Worm (Caenorhabditis elegans) whole organism, L4 larva: Measurements from ENCODE around the gene srz-62.
A peak's percentile ranks its signal among the peaks of the same experiment; 100 is the strongest.

Experiments used
- D1046.2 ChIP-seq: fragments of 200-800 bp; sonication (Bioruptor generic); IDR thresholded peaks from 2 replicates; pipeline ENCODE4 v1.3.6; 2022; ENCODE audit warnings: missing genetic modification characterization, missing compliant biosample characterization
- F10B5.3 ChIP-seq: sonication (generic microtip); optimal IDR thresholded peaks from 2 replicates; lab custom pipeline; 2016; ENCODE audit warnings: mild to moderate bottlenecking, missing genetic modification characterization, missing compliant biosample characterization
- F26F4.8 ChIP-seq: fragments of 200-800 bp; sonication (Bioruptor generic); conservative IDR thresholded peaks from 2 replicates; pipeline ENCODE4 v1.3.6; 2022; ENCODE audit warnings: missing genetic modification characterization, missing compliant biosample characterization
- F49E8.2 ChIP-seq: sonication (generic microtip); optimal IDR thresholded peaks from 2 replicates; lab custom pipeline; 2016; ENCODE audit warnings: missing compliant biosample characterization, mild to moderate bottlenecking, missing genetic modification characterization, borderline replicate concordance
- ZK546.5 ChIP-seq, 2 experiments: sonication (generic microtip); optimal IDR thresholded peaks; 2 replicates each; lab custom pipeline; 2017; ENCODE audit warnings: missing biosample characterization in 2 of 2, missing genetic modification characterization in 2 of 2
- aha-1 ChIP-seq: fragments of 150-350 bp; peaks from one replicate; lab custom pipeline; 2014; ENCODE audit warnings: missing biosample characterization, missing genetic modification characterization
- arid-1 ChIP-seq: fragments of 200-800 bp; sonication (Bioruptor generic); conservative IDR thresholded peaks from 2 replicates; pipeline ENCODE4 v1.3.6; 2022; ENCODE audit warnings: missing genetic modification reagents, missing genetic modification characterization, missing compliant biosample characterization
- ceh-20 ChIP-seq: fragments of 200-800 bp; sonication (Bioruptor generic); IDR thresholded peaks from 2 replicates; pipeline ENCODE4 v1.3.6; 2022; ENCODE audit warnings: missing genetic modification reagents, missing genetic modification characterization, missing compliant biosample characterization
- ceh-28 ChIP-seq: fragments of 150-350 bp; optimal IDR thresholded peaks from 2 replicates; lab custom pipeline; 2014; ENCODE audit warnings: missing biosample characterization, missing genetic modification reagents, missing genetic modification characterization
- ceh-32 ChIP-seq: sonication (generic microtip); optimal IDR thresholded peaks from 2 replicates; lab custom pipeline; 2016; ENCODE audit warnings: mild to moderate bottlenecking, missing genetic modification characterization, missing compliant biosample characterization; ENCODE audit not compliant: poor library complexity
- ceh-44 ChIP-seq: fragments of 200-800 bp; sonication (Bioruptor generic); IDR thresholded peaks from 2 replicates; pipeline ENCODE4 v1.3.6; 2022; ENCODE audit warnings: missing genetic modification reagents, missing genetic modification characterization, missing compliant biosample characterization
- ceh-82 ChIP-seq: sonication (generic microtip); optimal IDR thresholded peaks from 2 replicates; lab custom pipeline; 2017; ENCODE audit warnings: missing biosample characterization, missing genetic modification characterization
- ctbp-1 ChIP-seq: fragments of 200-800 bp; sonication (Bioruptor generic); IDR thresholded peaks from 2 replicates; pipeline ENCODE4 v1.3.6; 2022; ENCODE audit warnings: missing genetic modification reagents, missing genetic modification characterization, missing compliant biosample characterization
- daf-16 ChIP-seq, 3 experiments: sonication (generic microtip); optimal IDR thresholded peaks; 2 replicates each; lab custom pipeline; 2016 to 2017; ENCODE audit warnings: missing genetic modification characterization in 3 of 3, missing genetic modification reagents in 3 of 3, mild to moderate bottlenecking in 2 of 3, missing compliant biosample characterization in 2 of 3, missing biosample characterization in 1 of 3, moderate library complexity in 1 of 3
- daf-19 ChIP-seq: fragments of 200-800 bp; sonication (Bioruptor generic); conservative IDR thresholded peaks from 2 replicates; pipeline ENCODE4 v1.3.6; 2022; ENCODE audit warnings: missing genetic modification characterization, missing compliant biosample characterization
- dmd-6 ChIP-seq: fragments of 200-800 bp; sonication (Bioruptor generic); IDR thresholded peaks from 2 replicates; pipeline ENCODE4 v1.3.6; 2022; ENCODE audit warnings: missing genetic modification reagents, missing genetic modification characterization, missing compliant biosample characterization
- dmd-9 ChIP-seq: fragments of 200-800 bp; sonication (Bioruptor generic); IDR thresholded peaks from 2 replicates; pipeline ENCODE4 v1.3.6; 2022; ENCODE audit warnings: missing genetic modification reagents, missing genetic modification characterization, missing compliant biosample characterization
- egl-43 ChIP-seq: fragments of 200-800 bp; sonication (Bioruptor generic); IDR thresholded peaks from 2 replicates; pipeline ENCODE4 v1.3.6; 2022; ENCODE audit warnings: missing genetic modification reagents, missing genetic modification characterization, missing compliant biosample characterization
- gei-8 ChIP-seq: fragments of 200-800 bp; sonication (Bioruptor generic); optimal IDR thresholded peaks from 2 replicates; lab custom pipeline; 2018; ENCODE audit warnings: mild to moderate bottlenecking, missing genetic modification characterization, missing compliant biosample characterization
- hif-1 ChIP-seq, 2 experiments: sonication (generic microtip); optimal IDR thresholded peaks; 2 replicates each; lab custom pipeline; 2016 to 2017; ENCODE audit warnings: missing compliant biosample characterization in 2 of 2, missing genetic modification characterization in 2 of 2, missing genetic modification reagents in 2 of 2, missing genotype in 2 of 2, mild to moderate bottlenecking in 1 of 2
- hlh-11 ChIP-seq: fragments of 200-800 bp; sonication (Bioruptor generic); optimal IDR thresholded peaks from 2 replicates; lab custom pipeline; 2018; ENCODE audit warnings: mild to moderate bottlenecking, missing genetic modification characterization, missing compliant biosample characterization
- hmg-1.1 ChIP-seq: fragments of 200-800 bp; sonication (Bioruptor generic); IDR thresholded peaks from 2 replicates; pipeline ENCODE4 v1.3.6; 2022; ENCODE audit warnings: missing genetic modification reagents, missing genetic modification characterization, missing compliant biosample characterization
- madf-9 ChIP-seq: fragments of 200-800 bp; sonication (Bioruptor generic); conservative IDR thresholded peaks from 2 replicates; pipeline ENCODE4 v1.3.6; 2022; ENCODE audit warnings: missing genetic modification reagents, missing genetic modification characterization, missing compliant biosample characterization
- mdt-29 ChIP-seq: fragments of 200-800 bp; sonication (Bioruptor generic); IDR thresholded peaks from 2 replicates; pipeline ENCODE4 v1.3.6; 2022; ENCODE audit warnings: missing genetic modification reagents, missing genetic modification characterization, missing compliant biosample characterization
- mep-1 ChIP-seq: fragments of 150-350 bp; sonication (generic microtip); optimal IDR thresholded peaks from 3 replicates; lab custom pipeline; 2014; ENCODE audit warnings: missing biosample characterization, missing genetic modification characterization
- mxl-2 ChIP-seq: fragments of 200-800 bp; sonication (Bioruptor generic); conservative IDR thresholded peaks from 2 replicates; pipeline ENCODE4 v1.3.6; 2022; ENCODE audit warnings: missing genetic modification reagents, missing genetic modification characterization, missing compliant biosample characterization
- nhr-111 ChIP-seq: fragments of 200-800 bp; sonication (Bioruptor generic); optimal IDR thresholded peaks from 2 replicates; lab custom pipeline; 2018; ENCODE audit warnings: mild to moderate bottlenecking, missing genetic modification characterization, missing compliant biosample characterization
- nhr-28 ChIP-seq: fragments of 150-350 bp; optimal IDR thresholded peaks from 2 replicates; lab custom pipeline; 2014; ENCODE audit warnings: missing biosample characterization, missing genetic modification characterization
- nhr-42 ChIP-seq: fragments of 200-800 bp; sonication (Bioruptor generic); IDR thresholded peaks from 2 replicates; pipeline ENCODE4 v1.3.6; 2022; ENCODE audit warnings: missing genetic modification characterization, missing compliant biosample characterization
- nhr-77 ChIP-seq: fragments of 150-350 bp; optimal IDR thresholded peaks from 2 replicates; lab custom pipeline; 2014; ENCODE audit warnings: missing biosample characterization, missing genetic modification characterization
- pha-4 ChIP-seq, 2 experiments: fragments of 150-350 bp in 1 of 2; fragments of 200-800 bp in 1 of 2; sonication (Bioruptor generic) in 1 of 2; IDR thresholded peaks in 1 of 2; optimal IDR thresholded peaks in 1 of 2; 2 replicates each; pipeline versions ENCODE4 v1.3.6 to Lab custom; 2014 to 2022; ENCODE audit warnings: missing genetic modification characterization in 2 of 2, missing genetic modification reagents in 2 of 2, missing biosample characterization in 1 of 2, missing compliant biosample characterization in 1 of 2
- pqm-1 ChIP-seq: sonication (generic microtip); optimal IDR thresholded peaks from 2 replicates; lab custom pipeline; 2017; ENCODE audit warnings: missing biosample characterization, missing genetic modification characterization
- rbr-2 ChIP-seq: sonication (generic microtip); optimal IDR thresholded peaks from 2 replicates; lab custom pipeline; 2016; ENCODE audit warnings: missing genotype, missing genetic modification characterization, missing compliant biosample characterization
- sdz-12 ChIP-seq: fragments of 200-800 bp; sonication (Bioruptor generic); optimal IDR thresholded peaks from 2 replicates; lab custom pipeline; 2018; ENCODE audit warnings: mild to moderate bottlenecking, missing genetic modification characterization, missing compliant biosample characterization
- unc-62 ChIP-seq, 3 experiments: fragments of 150-350 bp in 1 of 3; sonication (generic microtip); optimal IDR thresholded peaks in 2 of 3; peaks in 1 of 3; 1 replicate in 1 of 3; 2 replicates in 2 of 3; lab custom pipeline; 2014 to 2017; ENCODE audit warnings: missing biosample characterization in 3 of 3, missing genetic modification characterization in 3 of 3, missing genetic modification reagents in 3 of 3, missing genotype in 1 of 3
- zag-1 ChIP-seq: fragments of 150-350 bp; optimal IDR thresholded peaks from 2 replicates; lab custom pipeline; 2014; ENCODE audit warnings: missing biosample characterization, missing genetic modification characterization

srz-62 gene

DNA sequence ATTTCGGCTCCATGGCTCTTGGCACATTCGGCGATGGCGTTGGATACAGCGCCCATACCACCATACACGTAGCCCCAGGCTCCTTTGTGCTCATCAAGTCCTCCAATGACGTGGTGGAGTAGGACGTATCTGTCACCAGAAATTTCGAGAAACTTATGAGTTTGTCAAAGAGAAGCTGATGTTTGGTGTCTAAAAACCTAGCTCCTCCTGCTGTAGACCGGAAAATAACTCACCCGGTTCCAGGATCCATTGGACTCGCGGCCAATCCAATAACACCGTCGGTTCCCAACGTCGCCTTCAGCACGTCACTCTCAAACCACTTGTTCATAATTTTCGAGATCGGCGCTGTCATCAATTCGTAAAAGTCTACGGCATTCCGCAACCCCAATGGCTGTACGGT is 23.3 kb upstream of the srz-62 start:
- TF ChIP-seq aha-1 (tag; lab: Kevin White, UChicago) (peak; percentile 91), unc-62 (GFP tag; optimal IDR thresholded peaks at IDR 0.05 in 1 of 2; lab: Kevin White, UChicago) (peak in 1 of 2 experiments; percentile 67), unc-62 (tag; optimal IDR thresholded peaks at IDR 0.05; lab: Kevin White, UChicago) (no peak), daf-19 (GFP tag; lab: Robert Waterston, UW) (no peak)

DNA sequence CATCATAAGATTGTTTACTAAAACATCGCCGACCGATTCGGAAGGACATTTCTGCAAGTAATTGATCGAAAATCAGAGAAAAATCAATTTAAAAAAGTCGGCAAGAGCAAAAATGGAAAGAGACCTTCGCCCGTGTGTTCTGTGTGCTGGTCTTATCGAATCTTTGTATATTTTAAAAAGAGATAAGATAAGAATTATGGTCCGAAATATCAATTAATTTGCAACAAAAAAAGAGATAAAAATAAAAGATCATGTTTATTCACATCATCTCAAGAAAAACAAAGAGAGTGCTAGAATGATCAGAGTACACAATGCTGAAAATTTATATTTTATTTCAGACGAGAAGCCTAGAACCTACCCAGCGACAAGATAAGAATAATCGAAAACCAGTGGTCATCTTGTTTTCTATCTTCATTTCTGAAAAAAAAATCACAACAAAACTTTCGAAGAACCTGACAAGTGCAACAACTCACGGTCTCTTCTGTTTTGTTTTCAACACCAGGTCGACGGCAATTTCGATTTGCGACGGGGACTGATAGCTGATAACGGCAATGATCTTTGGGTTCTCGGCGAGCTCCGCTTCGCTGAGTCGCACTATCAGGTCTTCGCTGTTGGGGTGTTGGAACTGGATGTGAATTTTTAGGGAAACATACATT is 21.9 kb upstream of the srz-62 start, which contains the start of gene F37C4.6:
F37C4.6 (minus strand) TSS at position 51 of the 656 bp plus-strand sequence.
- TF ChIP-seq ctbp-1 (GFP tag; lab: Robert Waterston, UW) (no peak), mxl-2 (no peak), egl-43 (no peak), pha-4 (GFP tag; IDR thresholded peaks at IDR 0.05; lab: Robert Waterston, UW) (no peak), pha-4 (tag; optimal IDR thresholded peaks at IDR 0.05; lab: Kevin White, UChicago) (no peak), dmd-9 (GFP tag; lab: Robert Waterston, UW) (no peak), rbr-2 (tag; lab: Kevin White, UChicago) (no peak), nhr-42 (GFP tag; lab: Robert Waterston, UW) (no peak), mdt-29 (GFP tag; lab: Robert Waterston, UW) (no peak), D1046.2 (no peak), hmg-1.1 (GFP tag; lab: Robert Waterston, UW) (no peak), nhr-77 (tag; lab: Kevin White, UChicago) (no peak), ceh-28 (no peak), hlh-11 (tag; lab: Kevin White, UChicago) (peak; percentile 49), pqm-1 (peak; percentile 18), madf-9 (no peak), nhr-111 (GFP tag; lab: Kevin White, UChicago) (no peak), ZK546.5 (tag; optimal IDR thresholded peaks at IDR 0.05; lab: Kevin White, UChicago) (no peak), arid-1 (GFP tag; lab: Robert Waterston, UW) (no peak), F26F4.8 (no peak), ceh-32 (tag; lab: Kevin White, UChicago) (no peak), gei-8 (no peak), F49E8.2 (tag; lab: Kevin White, UChicago) (no peak), zag-1 (tag; lab: Kevin White, UChicago) (no peak), ceh-20 (GFP tag; lab: Robert Waterston, UW) (no peak), F10B5.3 (tag; lab: Kevin White, UChicago) (no peak), hif-1 (tag; optimal IDR thresholded peaks at IDR 0.05; lab: Kevin White, UChicago) (no peak), mep-1 (no peak), ceh-44 (GFP tag; lab: Robert Waterston, UW) (no peak), nhr-28 (tag; lab: Kevin White, UChicago) (peak; percentile 9), daf-16 (GFP tag; optimal IDR thresholded peaks at IDR 0.05; lab: Kevin White, UChicago) (no peak), daf-16 (tag; optimal IDR thresholded peaks at IDR 0.05; lab: Kevin White, UChicago) (peak; percentile 85), ceh-82 (tag; lab: Kevin White, UChicago) (no peak), dmd-6 (peak; percentile 14; the same call in 1 of the 2 replicates)
- TF ChIP-seq, all 104 proteins: peak for 5

- TF ChIP-seq zag-1 (tag; lab: Kevin White, UChicago) (no peak), aha-1 (tag; lab: Kevin White, UChicago) (peak; percentile 32), ceh-44 (GFP tag; lab: Robert Waterston, UW) (no peak), pha-4 (GFP tag; IDR thresholded peaks at IDR 0.05; lab: Robert Waterston, UW) (no peak), pha-4 (tag; optimal IDR thresholded peaks at IDR 0.05; lab: Kevin White, UChicago) (no peak), sdz-12 (no peak)
These were observed 19.2 kb upstream of the srz-62 start, which contains the start of the genes F37C4.8 and oac-23 for ce11 chrIV:3881119-3881518. Gene F37C4.8 (minus strand): TSS chrIV:3881219. Gene oac-23 (plus strand): TSS chrIV:3881441.
